Fruit fly (Drosophila melanogaster) whole organism, embryonic: ENCODE data around the gene CG10345.

Experiments used
- Aef1 ChIP-seq: fragments of 200-800 bp; sonication (Bioruptor generic); IDR thresholded peaks from 3 replicates; pipeline ENCODE4 v1.3.6; 2022; ENCODE audit warnings: missing biosample characterization, missing genetic modification characterization
- Atf6 ChIP-seq: fragments of 200-800 bp; sonication (Bioruptor generic); IDR thresholded peaks from 2 replicates; pipeline ENCODE4 v1.3.6; 2022; ENCODE audit warnings: missing biosample characterization, missing genetic modification characterization
- Awh ChIP-seq: fragments of 200-800 bp; sonication (Bioruptor generic); IDR thresholded peaks from 2 replicates; pipeline ENCODE4, ENCODE4 v1.3.6; 2022; ENCODE audit warnings: missing biosample characterization, missing genetic modification characterization
- BtbVII ChIP-seq: fragments of 200-800 bp; sonication (Bioruptor generic); optimal IDR thresholded peaks from 3 replicates; lab custom pipeline; 2017; ENCODE audit warnings: missing biosample characterization, mild to moderate bottlenecking, missing genetic modification characterization
- CG11093 ChIP-seq: fragments of 200-800 bp; sonication (Bioruptor generic); IDR thresholded peaks from 3 replicates; pipeline ENCODE4 v1.3.6; 2022; ENCODE audit warnings: missing biosample characterization, missing genetic modification characterization
- CG1233 ChIP-seq: fragments of 200-800 bp; sonication (Bioruptor generic); optimal IDR thresholded peaks from 4 replicates; lab custom pipeline; 2018; ENCODE audit warnings: missing biosample characterization, mild to moderate bottlenecking, missing genetic modification characterization
- CG12769 ChIP-seq: fragments of 200-800 bp; sonication (Bioruptor generic); optimal IDR thresholded peaks from 2 replicates; lab custom pipeline; 2019; ENCODE audit warnings: missing biosample characterization, mild to moderate bottlenecking, missing genetic modification characterization, moderate library complexity
- CG13287 ChIP-seq: fragments of 200-800 bp; sonication (Bioruptor generic); IDR thresholded peaks from 2 replicates; pipeline ENCODE4 v1.3.6; 2022; ENCODE audit warnings: missing biosample characterization, missing genetic modification characterization; ENCODE audit not compliant: partially characterized antibody
- CG14860 ChIP-seq: fragments of 200-800 bp; sonication (Bioruptor generic); IDR thresholded peaks from 3 replicates; pipeline ENCODE4 v1.3.6; 2022; ENCODE audit warnings: missing biosample characterization, missing genetic modification characterization; ENCODE audit not compliant: partially characterized antibody
- CG14965 ChIP-seq: fragments of 200-800 bp; sonication (Bioruptor generic); optimal IDR thresholded peaks from 2 replicates; lab custom pipeline; 2016; ENCODE audit warnings: missing biosample characterization, missing genetic modification characterization, borderline replicate concordance
- CG1529 ChIP-seq: fragments of 200-800 bp; sonication (Bioruptor generic); optimal IDR thresholded peaks from 3 replicates; lab custom pipeline; 2018; ENCODE audit warnings: missing biosample characterization, missing genetic modification characterization
- CG16863 ChIP-seq: fragments of 200-800 bp; sonication (Bioruptor generic); optimal IDR thresholded peaks from 3 replicates; lab custom pipeline; 2016; ENCODE audit warnings: missing biosample characterization, missing genetic modification characterization
- CG1792 ChIP-seq: fragments of 200-800 bp; sonication (Bioruptor generic); optimal IDR thresholded peaks from 2 replicates; lab custom pipeline; 2016; ENCODE audit warnings: missing biosample characterization, missing genetic modification characterization
- CG2116 ChIP-seq: fragments of 200-800 bp; sonication (Bioruptor generic); optimal IDR thresholded peaks from 3 replicates; lab custom pipeline; 2018; ENCODE audit warnings: missing biosample characterization, mild to moderate bottlenecking, missing genetic modification characterization
- CG30403 ChIP-seq: fragments of 200-800 bp; sonication (Bioruptor generic); optimal IDR thresholded peaks from 3 replicates; lab custom pipeline; 2016; ENCODE audit warnings: missing biosample characterization, missing genetic modification characterization
- CG3163 ChIP-seq: fragments of 200-800 bp; sonication (Bioruptor generic); optimal IDR thresholded peaks from 3 replicates; lab custom pipeline; 2016; ENCODE audit warnings: missing biosample characterization, missing genetic modification characterization
- CG3281 ChIP-seq: fragments of 200-800 bp; sonication (Bioruptor generic); optimal IDR thresholded peaks from 3 replicates; lab custom pipeline; 2017; ENCODE audit warnings: missing biosample characterization, mild to moderate bottlenecking, missing genetic modification characterization
- CG34224 ChIP-seq: fragments of 200-800 bp; sonication (Bioruptor generic); IDR thresholded peaks from 3 replicates; pipeline ENCODE4 v1.3.6; 2022; ENCODE audit warnings: missing biosample characterization, missing genetic modification characterization; ENCODE audit not compliant: partially characterized antibody
- CG3726 ChIP-seq: fragments of 200-800 bp; sonication (Bioruptor generic); IDR thresholded peaks from 3 replicates; pipeline ENCODE4, ENCODE4 v1.3.6; 2022; ENCODE audit warnings: missing biosample characterization, missing genetic modification characterization
- CG4404 ChIP-seq: fragments of 200-800 bp; sonication (Bioruptor generic); IDR thresholded peaks from 2 replicates; pipeline ENCODE4 v1.3.6; 2022; ENCODE audit warnings: missing biosample characterization, missing genetic modification characterization
- CG6683 ChIP-seq: fragments of 200-800 bp; sonication (Bioruptor generic); optimal IDR thresholded peaks from 2 replicates; lab custom pipeline; 2017; ENCODE audit warnings: missing biosample characterization, mild to moderate bottlenecking, missing genetic modification characterization, missing genetic modification reagents
- CG7987 ChIP-seq: fragments of 200-800 bp; sonication (Bioruptor generic); optimal IDR thresholded peaks from 2 replicates; lab custom pipeline; 2018; ENCODE audit warnings: missing biosample characterization, mild to moderate bottlenecking, missing genetic modification characterization, moderate library complexity
- Deaf1 ChIP-seq: fragments of 200-800 bp; optimal IDR thresholded peaks from 3 replicates; lab custom pipeline; 2019; ENCODE audit warnings: missing biosample characterization, mild to moderate bottlenecking, missing genetic modification characterization, moderate library complexity
- Dp ChIP-seq: fragments of 200-800 bp; sonication (Bioruptor generic); optimal IDR thresholded peaks from 2 replicates; lab custom pipeline; 2018; ENCODE audit warnings: missing biosample characterization, mild to moderate bottlenecking, missing genetic modification characterization, moderate library complexity
- E2f1 ChIP-seq: fragments of 200-800 bp; sonication (Bioruptor generic); IDR thresholded peaks from 2 replicates; pipeline ENCODE4 v1.3.6; 2022; ENCODE audit warnings: missing biosample characterization, missing genetic modification characterization
- ERR ChIP-seq: fragments of 200-800 bp; sonication (Bioruptor generic); optimal IDR thresholded peaks from 2 replicates; lab custom pipeline; 2016; ENCODE audit warnings: missing biosample characterization, missing genetic modification characterization
- Kr ChIP-seq: fragments of 200-800 bp; sonication (Bioruptor generic); optimal IDR thresholded peaks from 2 replicates; lab custom pipeline; 2017; ENCODE audit warnings: missing biosample characterization, mild to moderate bottlenecking, missing genetic modification characterization
- Lim3 ChIP-seq: fragments of 200-800 bp; sonication (Bioruptor generic); IDR thresholded peaks from 2 replicates; pipeline ENCODE4 v1.3.6; 2022; ENCODE audit warnings: missing biosample characterization, missing genetic modification characterization
- Mes4 ChIP-seq: fragments of 200-800 bp; sonication (Bioruptor generic); optimal IDR thresholded peaks from 2 replicates; lab custom pipeline; 2016; ENCODE audit warnings: missing biosample characterization, missing genetic modification characterization
- Mrtf ChIP-seq: fragments of 200-800 bp; sonication (Bioruptor generic); IDR thresholded peaks from 3 replicates; pipeline ENCODE4 v1.3.6; 2022; ENCODE audit warnings: missing biosample characterization, missing genetic modification characterization
- Sox102F ChIP-seq: fragments of 200-800 bp; sonication (Bioruptor generic); optimal IDR thresholded peaks from 2 replicates; lab custom pipeline; 2018; ENCODE audit warnings: missing biosample characterization, mild to moderate bottlenecking, missing genetic modification characterization, moderate library complexity
- TFAM ChIP-seq: fragments of 200-800 bp; sonication (Bioruptor generic); optimal IDR thresholded peaks from 2 replicates; lab custom pipeline; 2017; ENCODE audit warnings: missing biosample characterization, missing genetic modification characterization, inconsistent platforms
- Xrp1 ChIP-seq: fragments of 200-800 bp; sonication (Bioruptor generic); IDR thresholded peaks from 2 replicates; pipeline ENCODE4 v1.3.6; 2022; ENCODE audit warnings: missing biosample characterization, missing genetic modification characterization
- YL-1 ChIP-seq: fragments of 200-800 bp; sonication (Bioruptor generic); optimal IDR thresholded peaks from 3 replicates; lab custom pipeline; 2017; ENCODE audit warnings: missing biosample characterization, mild to moderate bottlenecking, missing genetic modification characterization
- ab ChIP-seq: fragments of 200-800 bp; sonication (Bioruptor generic); optimal IDR thresholded peaks from 2 replicates; lab custom pipeline; 2016; ENCODE audit warnings: missing biosample characterization, missing genetic modification characterization
- ase ChIP-seq: fragments of 200-800 bp; sonication (Bioruptor generic); IDR thresholded peaks from 3 replicates; pipeline ENCODE4 v1.3.6; 2022; ENCODE audit warnings: missing biosample characterization, missing genetic modification characterization
- ato ChIP-seq: fragments of 200-800 bp; sonication (Bioruptor generic); IDR thresholded peaks from 2 replicates; pipeline ENCODE4 v1.3.6; 2022; ENCODE audit warnings: missing biosample characterization, missing genetic modification characterization; ENCODE audit not compliant: partially characterized antibody
- bbx ChIP-seq: fragments of 200-800 bp; sonication (Bioruptor generic); IDR thresholded peaks from 2 replicates; pipeline ENCODE4 v1.3.6; 2022; ENCODE audit warnings: missing biosample characterization, missing genetic modification characterization; ENCODE audit not compliant: partially characterized antibody
- dm ChIP-seq: fragments of 200-800 bp; sonication (Bioruptor generic); optimal IDR thresholded peaks from 3 replicates; lab custom pipeline; 2016; ENCODE audit warnings: missing biosample characterization, missing genetic modification characterization
- hb ChIP-seq: fragments of 200-800 bp; sonication (Bioruptor generic); IDR thresholded peaks from 3 replicates; pipeline ENCODE4 v1.3.6; 2022; ENCODE audit warnings: missing biosample characterization, missing genetic modification characterization; ENCODE audit not compliant: partially characterized antibody
- jing ChIP-seq: fragments of 200-800 bp; sonication (Bioruptor generic); optimal IDR thresholded peaks from 2 replicates; lab custom pipeline; 2018; ENCODE audit warnings: missing biosample characterization, mild to moderate bottlenecking, missing genetic modification characterization
- lbe ChIP-seq: fragments of 200-800 bp; sonication (Bioruptor generic); optimal IDR thresholded peaks from 2 replicates; lab custom pipeline; 2016; ENCODE audit warnings: missing biosample characterization, mild to moderate bottlenecking, missing genetic modification characterization
- lilli ChIP-seq: fragments of 200-800 bp; sonication (Bioruptor generic); optimal IDR thresholded peaks from 3 replicates; lab custom pipeline; 2016; ENCODE audit warnings: missing biosample characterization, missing genetic modification characterization
- mirr ChIP-seq: fragments of 200-800 bp; sonication (Bioruptor generic); optimal IDR thresholded peaks from 3 replicates; lab custom pipeline; 2018; ENCODE audit warnings: missing biosample characterization, mild to moderate bottlenecking, missing genetic modification characterization
- mld ChIP-seq: fragments of 200-800 bp; sonication (Bioruptor generic); IDR thresholded peaks from 3 replicates; pipeline ENCODE4 v1.3.6; 2022; ENCODE audit warnings: missing biosample characterization, missing genetic modification characterization; ENCODE audit not compliant: partially characterized antibody
- nerfin-2 ChIP-seq: fragments of 200-800 bp; sonication (Bioruptor generic); IDR thresholded peaks from 2 replicates; pipeline ENCODE4 v1.3.6; 2022; ENCODE audit warnings: missing biosample characterization, missing genetic modification characterization; ENCODE audit not compliant: partially characterized antibody
- pfk ChIP-seq: fragments of 200-800 bp; sonication (Bioruptor generic); optimal IDR thresholded peaks from 2 replicates; lab custom pipeline; 2018; ENCODE audit warnings: missing biosample characterization, mild to moderate bottlenecking, missing genetic modification characterization, moderate library complexity
- psq ChIP-seq: fragments of 200-800 bp; sonication (Bioruptor generic); optimal IDR thresholded peaks from 2 replicates; lab custom pipeline; 2017; ENCODE audit warnings: missing biosample characterization, missing genetic modification characterization
- sob ChIP-seq: fragments of 200-800 bp; sonication (Bioruptor generic); IDR thresholded peaks from 2 replicates; pipeline ENCODE4 v1.3.6; 2022; ENCODE audit warnings: missing biosample characterization, missing genetic modification characterization
- yki ChIP-seq: fragments of >200 bp; optimal IDR thresholded peaks from 3 replicates; lab custom pipeline; 2018
- zfh2 ChIP-seq: fragments of 200-800 bp; sonication (Bioruptor generic); optimal IDR thresholded peaks from 2 replicates; lab custom pipeline; 2016; ENCODE audit warnings: missing biosample characterization, missing genetic modification characterization

Gene CG10345

DNA sequence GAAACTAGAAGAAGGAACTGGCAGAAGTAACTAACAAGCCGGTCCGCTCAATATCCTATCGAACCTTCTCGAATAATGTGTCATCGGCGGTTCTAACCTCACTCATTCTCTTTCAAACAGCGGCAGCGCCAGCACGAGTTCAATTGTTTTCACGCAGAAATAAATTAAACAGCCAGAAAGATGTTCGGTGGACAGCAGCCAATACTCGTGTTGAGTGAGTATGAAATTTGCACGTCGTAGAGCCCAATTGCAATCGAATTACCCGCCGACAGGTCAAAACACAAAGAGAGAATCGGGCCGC lies 43.0 kb upstream of the CG10345 start (continued):
- TF ChIP-seq Xrp1 (GFP tag; lab: Robert Waterston, UW) (no peak), CG12769 (no peak), bbx (peak; percentile 2; the same call in 1 of the 2 replicates), CG11093 (GFP tag; lab: Robert Waterston, UW) (no peak), CG3163 (peak; percentile 42), Sox102F (GFP tag; lab: Kevin White, UChicago) (no peak), mld (GFP tag; lab: Robert Waterston, UW) (0 out of 3 replicates have a peak, but pooled peaks have one; percentile 12), Dp (GFP tag; lab: Kevin White, UChicago) (peak; percentile 39), CG3726 (GFP tag; lab: Robert Waterston, UW) (no peak), hb (GFP tag; lab: Robert Waterston, UW) (no peak), CG4404 (no peak), psq (GFP tag; lab: Kevin White, UChicago) (no peak), CG14860 (GFP tag; lab: Robert Waterston, UW) (no peak; the same call in 2 of the 3 replicates), CG16863 (GFP tag; lab: Kevin White, UChicago) (no peak), Atf6 (GFP tag; lab: Robert Waterston, UW) (no peak), CG13287 (GFP tag; lab: Robert Waterston, UW) (peak; percentile 22; the same call in 1 of the 2 replicates), Lim3 (GFP tag; lab: Robert Waterston, UW) (no peak), pfk (GFP tag; lab: Kevin White, UChicago) (no peak), Mes4 (no peak), CG7987 (no peak), dm (GFP tag; lab: Kevin White, UChicago) (peak; percentile 90), mirr (GFP tag; lab: Kevin White, UChicago) (peak; percentile 2), lilli (GFP tag; lab: Kevin White, UChicago) (no peak), Mrtf (no peak), BtbVII (GFP tag; lab: Kevin White, UChicago) (no peak), CG14965 (GFP tag; lab: Kevin White, UChicago) (no peak), ab (GFP tag; lab: Kevin White, UChicago) (no peak), CG1529 (GFP tag; lab: Kevin White, UChicago) (no peak), nerfin-2 (peak; percentile 4; the same call in 1 of the 2 replicates), CG1792 (GFP tag; lab: Kevin White, UChicago) (no peak), ERR (GFP tag; lab: Kevin White, UChicago) (no peak), sob (GFP tag; lab: Robert Waterston, UW) (no peak), CG34224 (GFP tag; lab: Robert Waterston, UW) (peak; percentile 77; the same call in 2 of the 3 replicates), Awh (GFP tag; lab: Robert Waterston, UW) (no peak), Aef1 (GFP tag; lab: Robert Waterston, UW) (no peak), CG3281 (GFP tag; lab: Kevin White, UChicago) (no peak), Kr (GFP tag; lab: Kevin White, UChicago) (no peak), CG6683 (GFP tag; lab: Kevin White, UChicago) (no peak), CG30403 (GFP tag; lab: Kevin White, UChicago) (no peak), Deaf1 (tag; lab: Kevin White, UChicago) (no peak), zfh2 (GFP tag; lab: Kevin White, UChicago) (no peak), ato (GFP tag; lab: Robert Waterston, UW) (no peak), CG2116 (GFP tag; lab: Kevin White, UChicago) (no peak), TFAM (no peak), yki (lab: Kevin White, UChicago) (no peak), E2f1 (GFP tag; lab: Robert Waterston, UW) (no peak), CG1233 (GFP tag; lab: Kevin White, UChicago) (no peak), ase (no peak), jing (GFP tag; lab: Kevin White, UChicago) (no peak), lbe (GFP tag; lab: Kevin White, UChicago) (no peak), YL-1 (GFP tag; lab: Kevin White, UChicago) (peak; percentile 87)
